Fruit fly (Drosophila melanogaster) whole organism, embryonic: ENCODE measurements around the gene CG13912.

ENCODE experiments used
- Asciz ChIP-seq: fragments of 200-800 bp; sonication (Bioruptor generic); optimal IDR thresholded peaks from 2 replicates; lab custom pipeline; 2017; ENCODE audit warnings: missing biosample characterization, mild to moderate bottlenecking, missing genetic modification characterization, missing genetic modification reagents
- Atf-2 ChIP-seq: fragments of 200-800 bp; sonication (Bioruptor generic); optimal IDR thresholded peaks from 2 replicates; lab custom pipeline; 2016; ENCODE audit warnings: missing biosample characterization, missing genetic modification characterization
- Atf6 ChIP-seq: fragments of 200-800 bp; sonication (Bioruptor generic); IDR thresholded peaks from 2 replicates; pipeline ENCODE4 v1.3.6; 2022; ENCODE audit warnings: missing biosample characterization, missing genetic modification characterization
- Awh ChIP-seq: fragments of 200-800 bp; sonication (Bioruptor generic); IDR thresholded peaks from 2 replicates; pipeline ENCODE4, ENCODE4 v1.3.6; 2022; ENCODE audit warnings: missing biosample characterization, missing genetic modification characterization
- B-H2 ChIP-seq: fragments of 200-800 bp; sonication (Bioruptor generic); optimal IDR thresholded peaks from 2 replicates; lab custom pipeline; 2018; ENCODE audit warnings: missing biosample characterization, mild to moderate bottlenecking, missing genetic modification characterization
- CG11247 ChIP-seq: fragments of 200-800 bp; sonication (Bioruptor generic); IDR thresholded peaks from 2 replicates; pipeline ENCODE4 v1.3.6; 2022; ENCODE audit warnings: missing biosample characterization, missing genetic modification characterization
- CG1233 ChIP-seq: fragments of 200-800 bp; sonication (Bioruptor generic); optimal IDR thresholded peaks from 4 replicates; lab custom pipeline; 2018; ENCODE audit warnings: missing biosample characterization, mild to moderate bottlenecking, missing genetic modification characterization
- CG12744 ChIP-seq: fragments of 200-800 bp; sonication (Bioruptor generic); optimal IDR thresholded peaks from 2 replicates; lab custom pipeline; 2016; ENCODE audit warnings: missing biosample characterization, missing genetic modification characterization
- CG13775 ChIP-seq: fragments of 200-800 bp; sonication (Bioruptor generic); optimal IDR thresholded peaks from 3 replicates; lab custom pipeline; 2017; ENCODE audit warnings: missing biosample characterization, mild to moderate bottlenecking, missing genetic modification characterization
- CG16815 ChIP-seq: fragments of 200-800 bp; sonication (Bioruptor generic); optimal IDR thresholded peaks from 3 replicates; lab custom pipeline; 2017; ENCODE audit warnings: missing biosample characterization, mild to moderate bottlenecking, missing genetic modification characterization
- CG17385 ChIP-seq: fragments of 200-800 bp; sonication (Bioruptor generic); optimal IDR thresholded peaks from 3 replicates; lab custom pipeline; 2018; ENCODE audit warnings: missing biosample characterization, mild to moderate bottlenecking, missing genetic modification characterization
- CG2712 ChIP-seq: fragments of 200-800 bp; optimal IDR thresholded peaks from 3 replicates; lab custom pipeline; 2019; ENCODE audit warnings: missing biosample characterization, mild to moderate bottlenecking, missing genetic modification characterization, moderate library complexity
- CG30020 ChIP-seq: fragments of 200-800 bp; optimal IDR thresholded peaks from 2 replicates; lab custom pipeline; 2019; ENCODE audit warnings: missing biosample characterization, mild to moderate bottlenecking, missing genetic modification characterization, moderate library complexity
- CG31441 ChIP-seq: fragments of 200-800 bp; sonication (Bioruptor generic); IDR thresholded peaks from 2 replicates; pipeline ENCODE4 v1.3.6; 2022; ENCODE audit warnings: missing biosample characterization, missing genetic modification characterization
- CG4424 ChIP-seq: fragments of 200-800 bp; sonication (Bioruptor generic); optimal IDR thresholded peaks from 3 replicates; lab custom pipeline; 2016; ENCODE audit warnings: missing biosample characterization, missing genetic modification characterization
- CG5245 ChIP-seq: fragments of 200-800 bp; sonication (Bioruptor generic); optimal IDR thresholded peaks from 3 replicates; lab custom pipeline; 2016; ENCODE audit warnings: missing biosample characterization, missing genetic modification characterization
- CG7357 ChIP-seq: fragments of 200-800 bp; sonication (Bioruptor generic); IDR thresholded peaks from 3 replicates; pipeline ENCODE4 v1.3.6; 2022; ENCODE audit warnings: missing biosample characterization, missing genetic modification characterization
- CG7928 ChIP-seq: fragments of 200-800 bp; sonication (Bioruptor generic); optimal IDR thresholded peaks from 2 replicates; lab custom pipeline; 2017; ENCODE audit warnings: missing biosample characterization, mild to moderate bottlenecking, missing genetic modification characterization
- CG7963 ChIP-seq: fragments of 200-800 bp; sonication (Bioruptor generic); IDR thresholded peaks from 3 replicates; pipeline ENCODE4 v1.3.6; 2022; ENCODE audit warnings: missing biosample characterization, missing genetic modification characterization; ENCODE audit not compliant: partially characterized antibody
- CG9437 ChIP-seq: fragments of 200-800 bp; sonication (Bioruptor generic); optimal IDR thresholded peaks from 2 replicates; lab custom pipeline; 2018; ENCODE audit warnings: missing biosample characterization, mild to moderate bottlenecking, missing genetic modification characterization
- CG9876 ChIP-seq: fragments of 200-800 bp; sonication (Bioruptor generic); optimal IDR thresholded peaks from 2 replicates; lab custom pipeline; 2016; ENCODE audit warnings: missing biosample characterization, missing genetic modification characterization
- CHES-1-like ChIP-seq: fragments of 200-800 bp; sonication (Bioruptor generic); optimal IDR thresholded peaks from 2 replicates; lab custom pipeline; 2016; ENCODE audit warnings: missing biosample characterization, missing genetic modification characterization
- Fer3 ChIP-seq: fragments of 200-800 bp; sonication (Bioruptor generic); optimal IDR thresholded peaks from 2 replicates; lab custom pipeline; 2018; ENCODE audit warnings: missing biosample characterization, mild to moderate bottlenecking, missing genetic modification characterization, moderate library complexity
- Jarid2 ChIP-seq: fragments of 200-800 bp; sonication (Bioruptor generic); optimal IDR thresholded peaks from 3 replicates; lab custom pipeline; 2017; ENCODE audit warnings: mild to moderate bottlenecking, missing biosample characterization, missing genetic modification reagents, missing genetic modification characterization
- Lhr ChIP-seq: fragments of 200-800 bp; sonication (Bioruptor generic); optimal IDR thresholded peaks from 3 replicates; lab custom pipeline; 2017; ENCODE audit warnings: mild to moderate bottlenecking, missing biosample characterization, missing genetic modification reagents, missing genetic modification characterization
- MBD-R2 ChIP-seq: fragments of 200-800 bp; sonication (Bioruptor generic); IDR thresholded peaks from 2 replicates; pipeline ENCODE4 v1.3.6; 2022; ENCODE audit warnings: missing biosample characterization, missing genetic modification characterization
- Meics ChIP-seq: fragments of 200-800 bp; sonication (Bioruptor generic); optimal IDR thresholded peaks from 2 replicates; lab custom pipeline; 2017; ENCODE audit warnings: missing biosample characterization, mild to moderate bottlenecking, missing genetic modification characterization
- Opbp ChIP-seq: fragments of 200-800 bp; sonication (Bioruptor generic); IDR thresholded peaks from 3 replicates; pipeline ENCODE4 v1.3.6; 2022; ENCODE audit warnings: missing biosample characterization, missing genetic modification characterization; ENCODE audit not compliant: partially characterized antibody
- Pdp1 ChIP-seq, 2 experiments: fragments of 200-800 bp; sonication (Bioruptor generic); optimal IDR thresholded peaks; 3 replicates each; lab custom pipeline; 2016; ENCODE audit warnings: missing biosample characterization in 2 of 2, missing genetic modification characterization in 2 of 2, mild to moderate bottlenecking in 1 of 2, moderate library complexity in 1 of 2
- Ravus ChIP-seq: fragments of 200-800 bp; sonication (Bioruptor generic); IDR thresholded peaks from 2 replicates; pipeline ENCODE4 v1.3.6; 2022; ENCODE audit warnings: missing biosample characterization, missing genetic modification characterization
- Sox100B ChIP-seq: fragments of 200-800 bp; sonication (Bioruptor generic); optimal IDR thresholded peaks from 3 replicates; lab custom pipeline; 2018; ENCODE audit warnings: missing biosample characterization, mild to moderate bottlenecking, missing genetic modification characterization
- Usf ChIP-seq: fragments of 200-800 bp; sonication (Bioruptor generic); optimal IDR thresholded peaks from 2 replicates; lab custom pipeline; 2017; ENCODE audit warnings: missing genotype, missing biosample characterization, missing genetic modification characterization
- Xrp1 ChIP-seq: fragments of 200-800 bp; sonication (Bioruptor generic); IDR thresholded peaks from 2 replicates; pipeline ENCODE4 v1.3.6; 2022; ENCODE audit warnings: missing biosample characterization, missing genetic modification characterization
- bowl ChIP-seq: fragments of 200-800 bp; sonication (Bioruptor generic); IDR thresholded peaks from 2 replicates; pipeline ENCODE4 v1.3.6; 2022; ENCODE audit warnings: missing biosample characterization, missing genetic modification characterization
- bsh ChIP-seq, 2 experiments: fragments of 200-800 bp; sonication (Bioruptor generic); optimal IDR thresholded peaks; 2 replicates each; lab custom pipeline; 2017 to 2018; ENCODE audit warnings: mild to moderate bottlenecking in 2 of 2, missing biosample characterization in 2 of 2, missing genetic modification characterization in 2 of 2, moderate library complexity in 1 of 2
- chn ChIP-seq: fragments of 200-800 bp; sonication (Bioruptor generic); optimal IDR thresholded peaks from 2 replicates; lab custom pipeline; 2016; ENCODE audit warnings: missing biosample characterization, missing genetic modification characterization
- da ChIP-seq: fragments of 200-800 bp; sonication (Bioruptor generic); optimal IDR thresholded peaks from 2 replicates; lab custom pipeline; 2016; ENCODE audit warnings: missing biosample characterization, missing genetic modification characterization
- dmrt99B ChIP-seq: fragments of 200-800 bp; sonication (Bioruptor generic); optimal IDR thresholded peaks from 2 replicates; lab custom pipeline; 2018; ENCODE audit warnings: missing biosample characterization, mild to moderate bottlenecking, missing genetic modification characterization, moderate library complexity
- gce ChIP-seq: fragments of 200-800 bp; sonication (Bioruptor generic); IDR thresholded peaks from 3 replicates; pipeline ENCODE4 v1.3.6; 2022; ENCODE audit warnings: missing biosample characterization, missing genetic modification characterization
- hkb ChIP-seq, 2 experiments: fragments of 200-800 bp in 1 of 2; fragments of >200 bp in 1 of 2; sonication (Bioruptor generic) in 1 of 2; IDR thresholded peaks in 1 of 2; optimal IDR thresholded peaks in 1 of 2; 2 replicates each; pipeline versions ENCODE4 v1.3.6 to Lab custom; 2017 to 2022; ENCODE audit warnings: missing biosample characterization in 1 of 2, missing genetic modification characterization in 1 of 2
- hth ChIP-seq: fragments of >200 bp; optimal IDR thresholded peaks from 2 replicates; lab custom pipeline; 2017; ENCODE audit warnings: inconsistent platforms
- kah ChIP-seq: fragments of 200-800 bp; sonication (Bioruptor generic); optimal IDR thresholded peaks from 2 replicates; lab custom pipeline; 2018; ENCODE audit warnings: missing biosample characterization, mild to moderate bottlenecking, missing genetic modification characterization
- luna ChIP-seq: fragments of 200-800 bp; sonication (Bioruptor generic); optimal IDR thresholded peaks from 2 replicates; lab custom pipeline; 2016; ENCODE audit warnings: missing biosample characterization, missing genetic modification characterization
- nerfin-2 ChIP-seq: fragments of 200-800 bp; sonication (Bioruptor generic); IDR thresholded peaks from 2 replicates; pipeline ENCODE4 v1.3.6; 2022; ENCODE audit warnings: missing biosample characterization, missing genetic modification characterization; ENCODE audit not compliant: partially characterized antibody
- odd ChIP-seq: fragments of 200-800 bp; sonication (Bioruptor generic); optimal IDR thresholded peaks from 2 replicates; lab custom pipeline; 2017; ENCODE audit warnings: missing biosample characterization, mild to moderate bottlenecking, missing genetic modification characterization
- scrt ChIP-seq: fragments of 200-800 bp; sonication (Bioruptor generic); optimal IDR thresholded peaks from 2 replicates; lab custom pipeline; 2018; ENCODE audit warnings: missing biosample characterization, mild to moderate bottlenecking, missing genetic modification characterization, moderate library complexity
- sug ChIP-seq: fragments of 200-800 bp; optimal IDR thresholded peaks from 2 replicates; lab custom pipeline; 2019; ENCODE audit warnings: missing biosample characterization, mild to moderate bottlenecking, missing genetic modification characterization, moderate library complexity
- tap ChIP-seq: fragments of 200-800 bp; optimal IDR thresholded peaks from 3 replicates; lab custom pipeline; 2019; ENCODE audit warnings: missing biosample characterization, mild to moderate bottlenecking, missing genetic modification characterization, moderate library complexity
- ttk ChIP-seq: fragments of 200-800 bp; sonication (Bioruptor generic); IDR thresholded peaks from 2 replicates; pipeline ENCODE4 v2.1.2; 2022; ENCODE audit warnings: missing biosample characterization, missing genetic modification characterization
- usp ChIP-seq: fragments of >200 bp; optimal IDR thresholded peaks from 2 replicates; lab custom pipeline; 2017; ENCODE audit warnings: missing biosample characterization, missing genetic modification characterization
- vfl ChIP-seq: fragments of 200-800 bp; sonication (Bioruptor generic); optimal IDR thresholded peaks from 2 replicates; lab custom pipeline; 2016; ENCODE audit warnings: missing biosample characterization, missing genetic modification characterization

CG13912 gene

DNA sequence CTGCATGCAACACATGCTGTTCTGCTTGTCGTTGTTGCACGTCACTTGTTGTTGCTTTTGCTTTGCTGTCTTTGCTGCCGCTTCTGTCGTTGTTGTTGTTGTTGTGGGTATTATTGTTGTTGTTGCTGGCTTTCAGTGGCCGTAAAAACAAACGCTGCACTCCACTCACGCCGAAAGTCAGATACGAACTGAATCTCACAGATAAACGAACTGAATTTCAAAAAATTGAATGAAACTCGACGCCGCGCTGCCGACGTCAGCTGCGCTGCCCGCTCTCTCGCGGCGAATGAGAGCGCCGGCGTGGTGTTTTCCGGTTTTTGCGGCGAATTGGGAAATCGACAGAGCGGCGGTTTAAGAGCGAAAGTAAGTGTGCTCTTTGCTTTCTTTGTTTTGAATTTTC, 12.3 kb upstream of the CG13912 start, which contains the start of gene bab2 (continued):
- TF ChIP-seq bowl (GFP tag; lab: Robert Waterston, UW), result no peak
- TF ChIP-seq Usf (GFP tag; lab: Kevin White, UChicago), result no peak
- no peak for TF ChIP-seq Ravus
- TF ChIP-seq usp (GFP tag; lab: Kevin White, UChicago), result no peak
- no peak for TF ChIP-seq Meics (GFP tag; lab: Kevin White, UChicago)
- no peak for TF ChIP-seq CG11247 (GFP tag; lab: Robert Waterston, UW)
- TF ChIP-seq Xrp1 (GFP tag; lab: Robert Waterston, UW), result no peak
- peak; percentile 18 to 21 for TF ChIP-seq bsh (GFP tag; optimal IDR thresholded peaks at IDR 0.05; lab: Kevin White, UChicago)
- no peak for TF ChIP-seq CG9437 (GFP tag; lab: Kevin White, UChicago)
- TF ChIP-seq CG7357 (GFP tag; lab: Robert Waterston, UW), result no peak
- no peak for TF ChIP-seq CG13775 (GFP tag; lab: Kevin White, UChicago)
- TF ChIP-seq CG4424, result no peak
- TF ChIP-seq nerfin-2 (GFP tag; lab: Robert Waterston, UW), result no peak
- TF ChIP-seq hkb (optimal IDR thresholded peaks at IDR 0.05; lab: Kevin White, UChicago), result no peak
- 0 out of 2 replicates have a peak, but pooled peaks have one; percentile 33 for TF ChIP-seq hkb (GFP tag; IDR thresholded peaks at IDR 0.05; lab: Robert Waterston, UW)
- no peak for TF ChIP-seq sug (tag; lab: Kevin White, UChicago)
- TF ChIP-seq CG1233 (GFP tag; lab: Kevin White, UChicago), result no peak
- TF ChIP-seq odd (GFP tag; lab: Kevin White, UChicago), result peak; percentile 11
- no peak for TF ChIP-seq Sox100B
- TF ChIP-seq CG7928 (GFP tag; lab: Kevin White, UChicago), result no peak
- 0 out of 2 replicates have a peak, but pooled peaks have one; percentile 14 for TF ChIP-seq Atf6 (GFP tag; lab: Robert Waterston, UW)
- no peak for TF ChIP-seq MBD-R2 (GFP tag; lab: Robert Waterston, UW)
- no peak for TF ChIP-seq Asciz (GFP tag; lab: Kevin White, UChicago)
- no peak for TF ChIP-seq Atf-2
- no peak for TF ChIP-seq dmrt99B (tag; lab: Kevin White, UChicago)
- TF ChIP-seq luna (GFP tag; lab: Kevin White, UChicago), result no peak
- TF ChIP-seq CG5245 (GFP tag; lab: Kevin White, UChicago), result no peak
- peak; percentile 6; the same call in 1 of the 2 replicates for TF ChIP-seq Awh (GFP tag; lab: Robert Waterston, UW)
- no peak; the same call in 1 of the 2 replicates for TF ChIP-seq CG31441 (GFP tag; lab: Robert Waterston, UW)
- TF ChIP-seq scrt (GFP tag; lab: Kevin White, UChicago), result peak; percentile 15
- TF ChIP-seq Jarid2 (GFP tag; lab: Kevin White, UChicago), result peak; percentile 100
- no peak for TF ChIP-seq CG16815 (GFP tag; lab: Kevin White, UChicago)
- TF ChIP-seq ttk (GFP tag; lab: Robert Waterston, UW), result no peak
- TF ChIP-seq CG17385 (GFP tag; lab: Kevin White, UChicago), result peak; percentile 41
- peak; percentile 11; the same call in 1 of the 3 replicates for TF ChIP-seq CG7963 (GFP tag; lab: Robert Waterston, UW)
- no peak for TF ChIP-seq gce (GFP tag; lab: Robert Waterston, UW)
- peak; percentile 75 for TF ChIP-seq Opbp (GFP tag; lab: Robert Waterston, UW)
- TF ChIP-seq CG30020 (tag; lab: Kevin White, UChicago), result no peak
- no peak for TF ChIP-seq tap (tag; lab: Kevin White, UChicago)
- no peak for TF ChIP-seq Lhr (GFP tag; lab: Kevin White, UChicago)
- no peak for TF ChIP-seq vfl (GFP tag; lab: Kevin White, UChicago)
- no peak for TF ChIP-seq chn
- TF ChIP-seq kah (GFP tag; lab: Kevin White, UChicago), result peak; percentile 16
- no peak for TF ChIP-seq B-H2
- TF ChIP-seq Pdp1 (GFP tag; optimal IDR thresholded peaks at IDR 0.05; lab: Kevin White, UChicago), result peak in 1 of 2 experiments; percentile 20
- no peak for TF ChIP-seq CG9876
- peak; percentile 36 for TF ChIP-seq CG2712
- TF ChIP-seq da, result no peak
- TF ChIP-seq hth, result no peak
- TF ChIP-seq Fer3, result no peak
- TF ChIP-seq CG12744 (GFP tag; lab: Kevin White, UChicago), result no peak
- TF ChIP-seq CHES-1-like (GFP tag; lab: Kevin White, UChicago), result no peak
